Worm (Caenorhabditis elegans): Measurements from ENCODE around the gene T16G12.8.

The T16G12.8 gene

ce11 chrIII:10085983-10086382 is 26.9 kb downstream of the T16G12.8 start, which contains the start of gene T16H12.2:
TSS of gene T16H12.2 (plus strand) at chrIII:10086283.
- no peak for TF ChIP-seq zip-4 (GFP tag; optimal IDR thresholded peaks at IDR 0.05)

ce11 chrIII:10088508-10088981 is 29.4 kb downstream of the T16G12.8 start, which contains the start of gene hal-2:
TSS of gene hal-2 (minus strand) at chrIII:10088931.
- no peak for TF ChIP-seq lin-35 (GFP tag; optimal IDR thresholded peaks at IDR 0.05)
- no peak for TF ChIP-seq irx-1 (tag; optimal IDR thresholded peaks at IDR 0.05)

ce11 chrIII:10090685-10091084 is 31.6 kb downstream of the T16G12.8 start, which contains the start of gene gtf-2H2C:
TSS of gene gtf-2H2C (minus strand) at chrIII:10090785.
- TF ChIP-seq nhr-85 (tag) (peak; percentile 4), fkh-10 (GFP tag; optimal IDR thresholded peaks at IDR 0.05) (no peak)

DNA sequence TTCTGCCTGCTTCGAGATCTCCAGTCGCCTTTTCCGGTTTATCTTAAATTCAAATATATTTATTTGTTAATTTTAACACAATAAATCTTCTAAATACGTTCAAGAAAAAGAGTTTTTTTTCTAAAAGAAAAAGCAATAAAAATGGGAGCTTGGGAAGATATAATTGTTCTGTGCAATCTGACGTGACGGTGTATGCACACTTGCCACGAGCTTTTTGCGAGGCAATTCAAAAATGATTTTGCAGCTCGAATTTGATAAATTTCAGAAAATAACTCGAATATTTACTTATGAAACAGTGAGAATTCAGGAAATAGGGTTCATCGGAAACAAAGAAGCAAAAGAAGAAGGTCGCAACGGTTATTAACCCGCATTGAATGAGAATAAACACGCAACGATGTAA is 34.0 kb downstream of the T16G12.8 start:
- TF ChIP-seq lin-15B (tag; optimal IDR thresholded peaks at IDR 0.05) (peak; percentile 0), lsy-2 (tag; optimal IDR thresholded peaks at IDR 0.05) (peak in 1 of 2 experiments; percentile 55), aly-2 (tag; optimal IDR thresholded peaks at IDR 0.05) (no peak), mdl-1 (tag; optimal IDR thresholded peaks at IDR 0.05) (peak in 1 of 2 experiments; percentile 30), hpl-2 (GFP tag; optimal IDR thresholded peaks at IDR 0.05) (no peak), nhr-47 (tag; optimal IDR thresholded peaks at IDR 0.05) (peak; percentile 13), fkh-4 (tag; optimal IDR thresholded peaks at IDR 0.05; ENCODE audit: borderline replicate concordance) (no peak), lir-3 (tag; optimal IDR thresholded peaks at IDR 0.05; ENCODE audit: poor library complexity) (no peak), nhr-71 (tag; optimal IDR thresholded peaks at IDR 0.05) (peak; percentile 21), F16B12.6 (tag; optimal IDR thresholded peaks at IDR 0.05) (peak; percentile 79), tbx-2 (tag; optimal IDR thresholded peaks at IDR 0.05) (peak; percentile 1), lin-35 (GFP tag; optimal IDR thresholded peaks at IDR 0.05) (peak; percentile 88 to 94), snu-23 (GFP tag; optimal IDR thresholded peaks at IDR 0.05) (peak; percentile 21), rnt-1 (tag; optimal IDR thresholded peaks at IDR 0.05) (peak; percentile 51), efl-1 (optimal IDR thresholded peaks at IDR 0.05) (peak; percentile 45 to 93), efl-1 (GFP tag; optimal IDR thresholded peaks at IDR 0.05 in 1 of 2) (peak; percentile 90 to 99), dsc-1 (tag; optimal IDR thresholded peaks at IDR 0.05) (peak; percentile 22), vab-15 (tag; optimal IDR thresholded peaks at IDR 0.05) (no peak), dpl-1 (GFP tag; optimal IDR thresholded peaks at IDR 0.05) (peak; percentile 84 to 92 (median 88))

- TF ChIP-seq dpl-1 (GFP tag; optimal IDR thresholded peaks at IDR 0.05) (peak in 1 of 3 experiments; percentile 11), ceh-82 (tag; optimal IDR thresholded peaks at IDR 0.05) (no peak), nhr-77 (tag; optimal IDR thresholded peaks at IDR 0.05) (no peak), ztf-11 (tag; optimal IDR thresholded peaks at IDR 0.05) (peak in 1 of 2 experiments; percentile 62), blmp-1 (tag; optimal IDR thresholded peaks at IDR 0.05) (peak; percentile 43), ztf-4 (tag; optimal IDR thresholded peaks at IDR 0.05) (no peak), F16B12.6 (tag; optimal IDR thresholded peaks at IDR 0.05) (no peak), nhr-71 (tag; optimal IDR thresholded peaks at IDR 0.05) (peak; percentile 36), efl-1 (optimal IDR thresholded peaks at IDR 0.05) (peak in 1 of 2 experiments; percentile 6), efl-1 (GFP tag; optimal IDR thresholded peaks at IDR 0.05 in 1 of 2) (peak in 1 of 2 experiments; percentile 83), dsc-1 (tag; optimal IDR thresholded peaks at IDR 0.05) (peak; percentile 32), lin-35 (GFP tag; optimal IDR thresholded peaks at IDR 0.05) (no peak), elt-3 (tag; optimal IDR thresholded peaks at IDR 0.05) (no peak), fkh-10 (GFP tag; optimal IDR thresholded peaks at IDR 0.05) (no peak), snpc-4 (tag; optimal IDR thresholded peaks at IDR 0.05) (no peak), nhr-90 (tag; optimal IDR thresholded peaks at IDR 0.05; ENCODE audit: poor library complexity) (peak; percentile 37), fkh-4 (tag; optimal IDR thresholded peaks at IDR 0.05; ENCODE audit: borderline replicate concordance) (no peak), unc-98 (GFP tag; IDR thresholded peaks at IDR 0.05) (no peak), lin-14 (GFP tag; optimal IDR thresholded peaks at IDR 0.05) (peak; percentile 60), tlp-1 (tag; optimal IDR thresholded peaks at IDR 0.05) (no peak), nhr-20 (tag; optimal IDR thresholded peaks at IDR 0.05) (peak; percentile 23), lsy-2 (tag; optimal IDR thresholded peaks at IDR 0.05) (no peak), mep-1 (tag; optimal IDR thresholded peaks at IDR 0.05) (peak; percentile 22), swsn-7 (tag; optimal IDR thresholded peaks at IDR 0.05) (peak; percentile 21), lir-3 (tag; optimal IDR thresholded peaks at IDR 0.05; ENCODE audit: poor library complexity) (no peak), nhr-11 (tag; optimal IDR thresholded peaks at IDR 0.05) (no peak), pqm-1 (tag; optimal IDR thresholded peaks at IDR 0.05) (no peak), snu-23 (GFP tag; optimal IDR thresholded peaks at IDR 0.05) (peak; percentile 56), zip-4 (GFP tag; optimal IDR thresholded peaks at IDR 0.05) (no peak), nhr-85 (tag) (peak; percentile 80), rnt-1 (tag; optimal IDR thresholded peaks at IDR 0.05) (peak; percentile 33), nhr-47 (tag; optimal IDR thresholded peaks at IDR 0.05) (peak; percentile 21)
These were observed 35.4 kb downstream of the T16G12.8 start for ce11 chrIII:10094538-10094937.
